Fruit fly (Drosophila melanogaster): Measurements from ENCODE around the gene CG8236.

The CG8236 gene

DNA sequence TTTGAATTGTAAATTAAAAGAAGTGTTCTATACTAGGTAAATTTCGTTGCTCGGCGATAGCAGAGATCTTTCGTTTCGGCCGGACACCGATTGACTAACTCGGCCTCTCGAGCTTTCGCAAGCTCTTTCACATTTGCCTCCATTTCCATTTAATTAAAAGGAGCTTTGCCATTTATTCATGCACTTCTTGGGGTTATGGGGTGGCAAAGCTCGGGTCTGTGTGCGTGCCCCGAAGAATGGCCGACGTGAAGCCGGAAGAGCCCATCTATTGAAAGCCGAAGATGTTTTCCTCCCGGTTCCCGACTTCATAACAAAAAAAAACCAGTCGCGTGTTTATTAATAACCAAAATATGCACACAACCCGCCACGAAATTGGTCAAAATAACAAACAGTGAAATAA is 30.7 kb downstream of the CG8236 start:
- no peak for TF ChIP-seq noc (tag; optimal IDR thresholded peaks at IDR 0.05)

DNA sequence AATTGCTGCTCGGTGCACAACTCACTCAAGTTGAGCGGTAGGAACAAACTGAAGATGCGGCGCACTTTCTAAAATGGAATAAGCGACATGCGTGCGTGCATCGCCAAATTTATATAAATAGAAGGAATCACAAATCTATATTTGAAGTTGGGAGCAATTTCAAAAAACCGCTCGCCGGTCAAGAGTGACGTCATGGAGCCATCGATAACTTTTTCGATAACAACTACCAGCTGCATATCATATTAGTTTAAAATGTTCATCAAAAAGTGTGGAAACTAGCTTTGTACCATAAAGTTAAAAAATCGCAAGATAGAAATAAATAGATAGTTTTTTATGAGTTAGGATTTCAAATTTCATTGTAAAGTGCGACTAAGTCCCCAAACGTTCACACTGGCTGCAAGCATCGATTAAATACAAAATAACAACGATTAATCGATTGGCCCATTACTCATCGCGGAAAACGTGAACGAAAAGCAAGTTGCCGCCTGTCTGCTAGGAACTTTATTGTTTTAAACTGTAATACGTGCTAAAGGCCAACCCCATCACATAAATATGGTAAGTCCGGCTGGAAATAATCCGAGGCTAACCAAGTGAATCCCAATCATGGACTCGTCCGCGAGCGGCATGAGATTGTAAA is 32.0 kb downstream of the CG8236 start, which contains the start of the genes Pif1A, Pif1B and CCT7:
Gene Pif1A, minus strand, starts transcription at position 51 of the 637 bp plus-strand sequence.
Gene Pif1B, minus strand, starts transcription at position 51 of the 637 bp plus-strand sequence.
Gene CCT7, plus strand, starts transcription at position 439 of the 637 bp plus-strand sequence.
- TF ChIP-seq noc (tag; optimal IDR thresholded peaks at IDR 0.05) = peak; percentile 9

- no peak for TF ChIP-seq noc (tag; optimal IDR thresholded peaks at IDR 0.05)
Measured at dm6 chr3R:8805388-8805852, 36.2 kb downstream of the CG8236 start, which contains the start of gene CG9839. CG9839 (minus strand) TSS chr3R:8805802.

DNA sequence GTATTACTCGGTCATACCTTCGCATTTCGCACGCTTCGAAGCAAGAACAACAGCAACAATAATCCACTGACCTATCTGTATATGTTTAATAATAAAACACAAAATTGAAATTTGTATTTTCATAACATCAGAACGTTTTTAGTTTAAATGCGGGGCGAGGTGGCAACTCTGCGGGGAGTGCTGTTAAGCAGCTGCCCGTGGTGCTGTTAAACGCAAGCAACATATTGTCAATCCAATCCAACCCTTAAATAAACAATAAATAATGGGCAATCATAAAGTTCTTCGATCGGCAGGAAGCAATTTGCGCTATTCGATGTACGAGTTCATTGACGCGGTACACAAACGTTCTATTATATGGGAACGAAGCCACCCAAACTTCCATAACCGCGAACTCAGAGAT is 36.9 kb downstream of the CG8236 start, which contains the start of gene hng2:
Gene hng2, plus strand, starts transcription at position 219 of the 400 bp plus-strand sequence.
- no peak for TF ChIP-seq noc (tag; optimal IDR thresholded peaks at IDR 0.05)

- no peak for TF ChIP-seq noc (tag; optimal IDR thresholded peaks at IDR 0.05)
Measured at dm6 chr3R:8806638-8807037, 37.4 kb downstream of the CG8236 start.

DNA sequence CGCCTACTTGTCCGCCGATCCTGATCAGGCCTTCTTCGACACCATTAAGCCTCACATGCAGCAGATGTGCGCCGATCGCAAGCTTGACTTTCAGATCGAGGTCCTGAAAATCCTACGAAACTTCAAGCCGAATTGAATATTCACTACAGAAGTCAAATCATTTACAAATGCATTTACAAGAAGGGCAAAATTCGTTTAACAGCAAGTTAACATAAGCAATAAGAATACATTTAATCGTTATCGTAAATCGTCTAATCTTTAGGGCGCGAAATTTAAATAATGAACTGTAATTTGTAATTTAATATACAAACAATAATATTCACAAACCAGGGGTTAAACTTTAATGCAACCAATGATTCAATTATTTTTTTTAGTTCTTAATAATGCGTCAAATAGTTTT is 37.9 kb downstream of the CG8236 start:
- TF ChIP-seq noc (tag; optimal IDR thresholded peaks at IDR 0.05) = no peak

dm6 chr3R:8807831-8808517 is 38.8 kb downstream of the CG8236 start:
- TF ChIP-seq noc (tag; optimal IDR thresholded peaks at IDR 0.05) = no peak

dm6 chr3R:8808518-8808921 is 39.3 kb downstream of the CG8236 start:
- peak; percentile 30 for TF ChIP-seq noc (tag; optimal IDR thresholded peaks at IDR 0.05)

- peak; percentile 29 for TF ChIP-seq noc (tag; optimal IDR thresholded peaks at IDR 0.05)
Measured at dm6 chr3R:8809712-8810111, 40.5 kb downstream of the CG8236 start.

DNA sequence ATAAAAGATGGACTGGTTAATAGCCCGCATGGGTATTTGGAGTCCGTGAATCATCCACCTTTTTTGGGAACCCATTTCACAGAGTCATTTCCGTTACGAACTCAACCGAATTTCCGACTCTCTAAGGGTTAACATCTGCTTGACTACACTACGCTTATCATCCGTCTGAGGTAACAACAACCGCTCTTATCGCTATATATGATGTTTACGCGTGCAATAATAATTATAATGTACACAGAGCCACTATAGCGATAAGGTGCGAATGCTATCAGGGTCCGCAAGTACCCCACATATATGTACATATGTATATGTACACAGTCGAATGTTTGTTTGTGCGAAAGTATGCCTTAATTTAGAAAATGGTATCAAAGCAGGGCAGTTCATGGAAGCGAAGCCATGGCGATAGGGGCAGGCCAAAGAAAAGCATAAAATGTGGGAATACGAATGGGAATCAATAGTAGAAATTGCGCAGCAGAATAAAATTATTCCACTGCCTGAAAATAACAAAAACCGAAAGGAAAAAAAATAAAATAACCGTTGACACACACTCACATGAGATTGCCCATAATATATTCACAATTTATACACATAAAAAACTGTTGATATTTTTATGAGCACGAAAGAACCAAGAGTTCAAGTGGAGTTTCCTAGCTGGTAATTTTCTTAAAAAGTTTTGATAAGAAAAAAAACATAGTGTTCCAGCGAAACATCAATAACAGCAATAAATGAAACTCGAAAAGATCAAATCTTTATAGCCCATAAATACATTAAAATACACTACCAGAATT is 41.4 kb downstream of the CG8236 start:
- TF ChIP-seq noc (tag; optimal IDR thresholded peaks at IDR 0.05) = peak; percentile 74

DNA sequence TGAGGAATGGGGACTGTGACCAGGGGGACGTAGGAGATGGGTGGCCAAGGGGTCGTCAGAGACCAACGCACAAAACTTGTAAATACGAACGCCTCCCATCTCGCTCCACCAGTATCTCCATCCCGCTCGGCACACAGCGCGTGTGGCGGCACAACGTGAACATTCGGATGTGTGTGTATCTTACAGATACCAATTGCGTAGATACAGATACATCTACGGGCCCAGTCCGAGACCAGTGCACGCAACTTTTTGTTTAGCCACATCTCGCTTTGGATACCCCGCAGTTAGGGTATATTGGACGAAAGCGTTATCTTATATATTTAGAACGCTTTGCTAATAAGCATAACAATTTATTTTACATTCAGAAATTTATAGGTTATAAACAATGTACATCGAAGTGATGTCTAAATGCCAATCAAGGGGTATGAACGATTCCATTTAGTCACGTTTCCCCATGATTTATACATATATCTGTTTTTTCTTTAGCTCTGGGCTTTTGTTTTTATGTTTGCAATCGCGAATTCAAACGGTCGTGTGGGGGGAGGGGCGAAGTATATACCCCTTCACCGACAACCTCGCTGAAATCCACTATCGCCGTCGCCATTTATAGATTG is 42.2 kb downstream of the CG8236 start:
- TF ChIP-seq noc (tag; optimal IDR thresholded peaks at IDR 0.05) = peak; percentile 100

DNA sequence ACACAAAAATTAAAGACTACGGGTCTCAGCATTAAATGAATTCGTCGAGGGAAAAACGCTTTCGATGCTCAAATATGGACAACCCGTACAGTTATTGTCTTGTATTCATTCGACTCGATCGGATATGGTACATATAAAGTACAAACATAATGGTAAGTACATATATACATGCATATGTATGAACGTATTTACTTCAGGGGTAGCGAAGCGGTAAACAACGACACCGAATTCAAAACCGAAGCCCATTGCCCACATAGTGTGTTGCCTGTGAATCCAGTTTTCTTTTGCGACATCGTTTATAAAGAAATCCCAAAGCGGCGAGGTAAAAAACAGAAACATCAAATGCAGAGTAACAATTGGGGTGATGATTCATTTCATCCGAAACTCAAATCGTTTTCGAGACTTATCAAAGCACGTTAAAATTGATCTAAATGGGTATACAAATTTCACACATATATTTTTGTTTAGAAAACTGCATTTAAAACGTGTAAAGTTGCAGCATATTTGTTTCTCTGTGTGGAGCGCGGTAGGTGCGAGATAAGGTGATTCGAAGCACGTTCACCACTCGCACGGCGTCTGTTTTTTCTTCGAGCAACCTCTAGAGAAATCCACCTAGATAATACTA is 43.3 kb downstream of the CG8236 start:
- peak; percentile 3 for TF ChIP-seq noc (tag; optimal IDR thresholded peaks at IDR 0.05)

dm6 chr3R:8813164-8813629 is 44.0 kb downstream of the CG8236 start, which contains the start of gene CG9837:
CG9837 (minus strand) TSS chr3R:8813579.
- TF ChIP-seq noc (tag; optimal IDR thresholded peaks at IDR 0.05) = no peak

- peak; percentile 47 for TF ChIP-seq noc (tag; optimal IDR thresholded peaks at IDR 0.05)
Measured at dm6 chr3R:8814029-8814647, 44.9 kb downstream of the CG8236 start.

- no peak for TF ChIP-seq noc (tag; optimal IDR thresholded peaks at IDR 0.05)
Measured at dm6 chr3R:8815074-8815473, 45.9 kb downstream of the CG8236 start.
